Worm (Caenorhabditis elegans) whole organism, early embryonic: ENCODE data around the gene srd-30.

Source experiments
- B0310.2 ChIP-seq: sonication (generic microtip); optimal IDR thresholded peaks from 2 replicates; lab custom pipeline; 2016; ENCODE audit warnings: mild to moderate bottlenecking, missing genetic modification characterization, missing compliant biosample characterization
- F13C5.2 ChIP-seq: sonication (generic microtip); optimal IDR thresholded peaks from 2 replicates; lab custom pipeline; 2017; ENCODE audit warnings: mild to moderate bottlenecking, missing genetic modification characterization, inconsistent platforms, missing compliant biosample characterization
- aly-1 ChIP-seq: sonication (generic microtip); optimal IDR thresholded peaks from 2 replicates; lab custom pipeline; 2016; ENCODE audit warnings: missing genetic modification characterization, missing compliant biosample characterization
- ama-1 ChIP-seq: fragments of 150-350 bp; optimal IDR thresholded peaks from 2 replicates; lab custom pipeline; 2014
- ceh-13 ChIP-seq: fragments of 200-800 bp; sonication (Bioruptor generic); optimal IDR thresholded peaks from 2 replicates; lab custom pipeline; 2018; ENCODE audit warnings: mild to moderate bottlenecking, missing genetic modification characterization, missing compliant biosample characterization
- ceh-36 ChIP-seq: sonication (generic microtip); optimal IDR thresholded peaks from 2 replicates; lab custom pipeline; 2016; ENCODE audit warnings: missing genetic modification characterization, inconsistent platforms, missing compliant biosample characterization
- ets-7 ChIP-seq: sonication (generic microtip); optimal IDR thresholded peaks from 2 replicates; lab custom pipeline; 2016; ENCODE audit warnings: missing genotype, missing genetic modification characterization, missing compliant biosample characterization
- flt-1 ChIP-seq: fragments of 200-800 bp; sonication (Bioruptor generic); IDR thresholded peaks from 2 replicates; pipeline ENCODE4 v1.3.6; 2022; ENCODE audit warnings: missing genetic modification characterization, missing compliant biosample characterization
- hmbx-1 ChIP-seq: sonication (generic microtip); optimal IDR thresholded peaks from 2 replicates; lab custom pipeline; 2016; ENCODE audit warnings: mild to moderate bottlenecking, missing genetic modification characterization, missing compliant biosample characterization
- hmg-4 ChIP-seq: fragments of 200-800 bp; sonication (Bioruptor generic); optimal IDR thresholded peaks from 2 replicates; lab custom pipeline; 2018; ENCODE audit warnings: mild to moderate bottlenecking, missing genetic modification characterization, missing compliant biosample characterization
- hnd-1 ChIP-seq: sonication (generic microtip); optimal IDR thresholded peaks from 2 replicates; lab custom pipeline; 2016; ENCODE audit warnings: missing genetic modification characterization, missing compliant biosample characterization
- pes-1 ChIP-seq: fragments of 200-800 bp; sonication (Bioruptor generic); IDR thresholded peaks from 2 replicates; pipeline ENCODE4 v1.3.6; 2022; ENCODE audit warnings: missing genetic modification reagents, missing genetic modification characterization, missing compliant biosample characterization
- scrt-1 ChIP-seq: fragments of 200-800 bp; sonication (Bioruptor generic); IDR thresholded peaks from 2 replicates; pipeline ENCODE4 v1.3.6; 2022; ENCODE audit warnings: missing genetic modification characterization, missing compliant biosample characterization
- sea-1 ChIP-seq: fragments of 200-800 bp; sonication (Bioruptor generic); conservative IDR thresholded peaks from 2 replicates; pipeline ENCODE4 v1.3.6; 2022; ENCODE audit warnings: missing genetic modification characterization, missing compliant biosample characterization
- tbx-11 ChIP-seq: fragments of 200-800 bp; sonication (Bioruptor generic); IDR thresholded peaks from 2 replicates; pipeline ENCODE4 v1.3.6; 2022; ENCODE audit warnings: missing genetic modification characterization, missing compliant biosample characterization
- tbx-37 ChIP-seq: fragments of 200-800 bp; sonication (Bioruptor generic); conservative IDR thresholded peaks from 2 replicates; pipeline ENCODE4 v1.3.6; 2022; ENCODE audit warnings: missing genetic modification reagents, missing genetic modification characterization, missing compliant biosample characterization
- tra-4 ChIP-seq: sonication (generic microtip); optimal IDR thresholded peaks from 2 replicates; lab custom pipeline; 2017; ENCODE audit warnings: missing genetic modification characterization, missing compliant biosample characterization

The srd-30 gene

ce11 chrV:7629504-7629903 is at the start of gene srd-30:
Gene srd-30 (plus strand): TSS chrV:7629804.
- no peak for TF ChIP-seq pes-1 (GFP tag; lab: Robert Waterston, UW)
- TF ChIP-seq ama-1: no peak
- no peak for TF ChIP-seq sea-1 (GFP tag; lab: Robert Waterston, UW)
- no peak for TF ChIP-seq flt-1 (GFP tag; lab: Robert Waterston, UW)

DNA sequence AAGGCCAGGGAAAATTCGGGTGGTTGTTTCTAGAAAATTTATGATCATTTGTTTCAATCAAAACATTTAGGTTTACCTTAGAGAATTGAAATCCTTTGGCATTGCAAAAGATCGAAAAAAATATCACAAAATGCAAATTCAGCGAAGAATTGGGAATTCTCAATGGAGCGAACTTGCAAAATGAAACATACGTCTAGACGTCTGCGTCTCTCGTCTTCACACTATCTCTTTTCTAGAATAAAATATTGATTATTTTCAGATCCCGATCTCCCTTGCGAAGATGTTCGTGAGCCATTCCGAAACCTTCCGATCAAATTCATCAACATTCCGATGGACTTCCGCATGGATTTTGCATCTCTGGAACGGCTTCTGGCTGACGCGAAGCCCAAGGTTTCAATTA is 49.2 kb upstream of the srd-30 start, which contains the start of gene ets-6:
Gene ets-6 (minus strand): TSS at position 169 of the 400 bp plus-strand sequence.
- TF ChIP-seq pes-1 (GFP tag; lab: Robert Waterston, UW): no peak
- no peak for TF ChIP-seq flt-1 (GFP tag; lab: Robert Waterston, UW)
- no peak for TF ChIP-seq B0310.2
- no peak for TF ChIP-seq ceh-36 (tag; lab: Kevin White, UChicago)
- no peak for TF ChIP-seq scrt-1 (GFP tag; lab: Robert Waterston, UW)
- no peak for TF ChIP-seq hnd-1 (tag; lab: Kevin White, UChicago)
- TF ChIP-seq ama-1: no peak
- TF ChIP-seq hmg-4 (GFP tag; lab: Kevin White, UChicago): no peak
- TF ChIP-seq hmbx-1 (tag; lab: Kevin White, UChicago): no peak
- TF ChIP-seq aly-1: no peak
- no peak for TF ChIP-seq tbx-37 (GFP tag; lab: Robert Waterston, UW)
- no peak for TF ChIP-seq tra-4
- TF ChIP-seq ets-7 (tag; lab: Kevin White, UChicago): no peak

ce11 chrV:7587637-7588036 is 42.0 kb upstream of the srd-30 start, which contains the start of the genes F19F10.11 and C50E3.5:
Gene F19F10.11 (minus strand): TSS chrV:7587704.
Gene C50E3.5 (plus strand): TSS chrV:7587996.
- TF ChIP-seq pes-1 (GFP tag; lab: Robert Waterston, UW) (no peak), tra-4 (no peak), ama-1 (no peak), hnd-1 (tag; lab: Kevin White, UChicago) (no peak), scrt-1 (GFP tag; lab: Robert Waterston, UW) (no peak), sea-1 (GFP tag; lab: Robert Waterston, UW) (no peak), F13C5.2 (tag; lab: Kevin White, UChicago) (peak; percentile 34), tbx-11 (no peak)

- no peak for TF ChIP-seq ceh-13 (GFP tag; lab: Kevin White, UChicago)
- TF ChIP-seq hnd-1 (tag; lab: Kevin White, UChicago): no peak
- TF ChIP-seq F13C5.2 (tag; lab: Kevin White, UChicago): no peak
- no peak for TF ChIP-seq scrt-1 (GFP tag; lab: Robert Waterston, UW)
- TF ChIP-seq tbx-11: no peak
- TF ChIP-seq ets-7 (tag; lab: Kevin White, UChicago): no peak
- no peak for TF ChIP-seq sea-1 (GFP tag; lab: Robert Waterston, UW)
- TF ChIP-seq B0310.2: no peak
- no peak for TF ChIP-seq hmbx-1 (tag; lab: Kevin White, UChicago)
These were observed 39.1 kb upstream of the srd-30 start, which contains the start of gene C50E3.6 for ce11 chrV:7590454-7590853. Gene C50E3.6 (minus strand): TSS chrV:7590554.

DNA sequence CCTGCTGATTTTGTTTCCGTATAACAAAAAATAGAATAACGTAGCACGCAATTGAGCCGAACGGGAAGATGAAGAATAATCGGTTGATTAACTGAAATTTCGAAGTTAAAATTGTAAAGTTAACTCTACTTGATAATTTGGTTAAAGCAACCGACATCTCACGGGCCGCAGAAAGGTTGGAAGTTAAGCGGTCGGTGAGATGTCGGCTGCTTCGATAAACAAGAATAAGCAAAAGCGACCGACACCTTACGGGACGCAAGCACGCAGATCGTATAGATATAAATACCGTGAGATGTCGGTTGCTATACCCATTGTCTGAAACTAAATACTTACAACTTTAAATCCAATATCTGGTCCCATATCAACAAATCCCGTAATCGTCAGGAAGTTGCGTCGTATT is 34.5 kb upstream of the srd-30 start:
- no peak for TF ChIP-seq sea-1 (GFP tag; lab: Robert Waterston, UW)

ce11 chrV:7598269-7598668 is 31.3 kb upstream of the srd-30 start, which contains the start of gene C50E3.7:
Gene C50E3.7 (minus strand): TSS chrV:7598369.
- no peak for TF ChIP-seq F13C5.2 (tag; lab: Kevin White, UChicago)
- TF ChIP-seq ama-1: no peak
- no peak for TF ChIP-seq sea-1 (GFP tag; lab: Robert Waterston, UW)

DNA sequence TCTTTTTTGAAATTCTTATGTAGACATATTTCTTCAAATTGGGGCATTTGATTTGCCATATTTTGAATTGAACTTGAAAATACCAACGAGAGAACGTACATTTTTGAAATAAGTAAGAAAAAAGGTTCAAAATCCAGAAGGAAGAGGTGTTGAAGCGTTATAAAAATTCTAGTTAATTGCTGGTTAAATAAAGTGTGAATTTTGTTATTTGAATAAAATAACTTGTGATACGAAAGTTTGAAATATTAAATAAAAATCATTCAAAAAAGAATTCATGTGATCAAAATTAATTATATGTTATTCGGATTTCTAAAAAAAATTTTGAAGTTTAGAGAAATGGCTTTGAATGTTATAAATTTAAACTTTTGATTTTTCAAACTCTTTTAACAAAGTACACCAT is 29.5 kb upstream of the srd-30 start, which contains the start of gene C50E3.9:
Gene C50E3.9 (minus strand): TSS at position 101 of the 400 bp plus-strand sequence.
- TF ChIP-seq pes-1 (GFP tag; lab: Robert Waterston, UW) (no peak), hmbx-1 (tag; lab: Kevin White, UChicago) (no peak), ceh-36 (tag; lab: Kevin White, UChicago) (no peak), scrt-1 (GFP tag; lab: Robert Waterston, UW) (no peak), B0310.2 (no peak), hnd-1 (tag; lab: Kevin White, UChicago) (no peak), sea-1 (GFP tag; lab: Robert Waterston, UW) (no peak), ama-1 (no peak), ets-7 (tag; lab: Kevin White, UChicago) (no peak), flt-1 (GFP tag; lab: Robert Waterston, UW) (no peak), tbx-37 (GFP tag; lab: Robert Waterston, UW) (no peak), aly-1 (no peak), tra-4 (no peak), ceh-13 (GFP tag; lab: Kevin White, UChicago) (no peak)

- TF ChIP-seq tbx-11: no peak
- TF ChIP-seq hmg-4 (GFP tag; lab: Kevin White, UChicago): no peak
- no peak for TF ChIP-seq B0310.2
- TF ChIP-seq ceh-36 (tag; lab: Kevin White, UChicago): no peak
- no peak for TF ChIP-seq ets-7 (tag; lab: Kevin White, UChicago)
- TF ChIP-seq pes-1 (GFP tag; lab: Robert Waterston, UW): no peak
- no peak for TF ChIP-seq tbx-37 (GFP tag; lab: Robert Waterston, UW)
- no peak for TF ChIP-seq F13C5.2 (tag; lab: Kevin White, UChicago)
- TF ChIP-seq flt-1 (GFP tag; lab: Robert Waterston, UW): no peak
- no peak for TF ChIP-seq sea-1 (GFP tag; lab: Robert Waterston, UW)
- no peak for TF ChIP-seq aly-1
- TF ChIP-seq scrt-1 (GFP tag; lab: Robert Waterston, UW): no peak
- TF ChIP-seq ceh-13 (GFP tag; lab: Kevin White, UChicago): no peak
- no peak for TF ChIP-seq tra-4
- TF ChIP-seq hnd-1 (tag; lab: Kevin White, UChicago): no peak
- TF ChIP-seq hmbx-1 (tag; lab: Kevin White, UChicago): no peak
- TF ChIP-seq ama-1: no peak
These were observed 28.2 kb upstream of the srd-30 start, which contains the start of gene scl-26 for ce11 chrV:7601443-7601842. Gene scl-26 (minus strand): TSS chrV:7601543.
